Worm (Caenorhabditis elegans) whole organism, early embryonic: ENCODE data around the gene T19H12.15.

ENCODE experiments used
- B0310.2 ChIP-seq: sonication (generic microtip); optimal IDR thresholded peaks from 2 replicates; lab custom pipeline; 2016; ENCODE audit warnings: mild to moderate bottlenecking, missing genetic modification characterization, missing compliant biosample characterization
- aly-1 ChIP-seq: sonication (generic microtip); optimal IDR thresholded peaks from 2 replicates; lab custom pipeline; 2016; ENCODE audit warnings: missing genetic modification characterization, missing compliant biosample characterization
- ama-1 ChIP-seq: fragments of 150-350 bp; optimal IDR thresholded peaks from 2 replicates; lab custom pipeline; 2014
- ceh-13 ChIP-seq: fragments of 200-800 bp; sonication (Bioruptor generic); optimal IDR thresholded peaks from 2 replicates; lab custom pipeline; 2018; ENCODE audit warnings: mild to moderate bottlenecking, missing genetic modification characterization, missing compliant biosample characterization
- ceh-36 ChIP-seq: sonication (generic microtip); optimal IDR thresholded peaks from 2 replicates; lab custom pipeline; 2016; ENCODE audit warnings: missing genetic modification characterization, inconsistent platforms, missing compliant biosample characterization
- flt-1 ChIP-seq: fragments of 200-800 bp; sonication (Bioruptor generic); IDR thresholded peaks from 2 replicates; pipeline ENCODE4 v1.3.6; 2022; ENCODE audit warnings: missing genetic modification characterization, missing compliant biosample characterization
- pes-1 ChIP-seq: fragments of 200-800 bp; sonication (Bioruptor generic); IDR thresholded peaks from 2 replicates; pipeline ENCODE4 v1.3.6; 2022; ENCODE audit warnings: missing genetic modification reagents, missing genetic modification characterization, missing compliant biosample characterization
- scrt-1 ChIP-seq: fragments of 200-800 bp; sonication (Bioruptor generic); IDR thresholded peaks from 2 replicates; pipeline ENCODE4 v1.3.6; 2022; ENCODE audit warnings: missing genetic modification characterization, missing compliant biosample characterization
- tbx-11 ChIP-seq: fragments of 200-800 bp; sonication (Bioruptor generic); IDR thresholded peaks from 2 replicates; pipeline ENCODE4 v1.3.6; 2022; ENCODE audit warnings: missing genetic modification characterization, missing compliant biosample characterization
- tbx-37 ChIP-seq: fragments of 200-800 bp; sonication (Bioruptor generic); conservative IDR thresholded peaks from 2 replicates; pipeline ENCODE4 v1.3.6; 2022; ENCODE audit warnings: missing genetic modification reagents, missing genetic modification characterization, missing compliant biosample characterization

DNA sequence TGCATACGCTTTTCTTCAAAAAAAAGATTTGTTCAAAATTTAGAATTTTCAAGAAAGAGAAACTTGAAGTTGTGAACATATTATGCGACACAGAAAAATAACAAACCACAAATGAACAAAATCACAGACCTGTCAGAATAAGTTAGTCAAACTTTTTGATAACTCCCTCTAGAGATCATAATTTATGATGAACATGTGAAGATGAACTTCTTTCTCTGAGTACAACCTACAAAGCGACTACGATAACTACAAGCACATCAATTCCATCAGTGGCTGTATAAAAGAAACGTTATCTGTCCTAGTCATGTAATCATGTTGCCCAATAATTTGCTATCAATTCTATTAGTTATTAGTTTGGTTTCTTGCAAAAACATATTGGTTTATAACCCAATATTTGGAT is 16.6 kb upstream of the T19H12.15 start, which contains the start of gene ugt-9:
- TF ChIP-seq tbx-11 = no peak
- TF ChIP-seq B0310.2 (tag; lab: Kevin White, UChicago) = no peak
- no peak for TF ChIP-seq ama-1 (lab: Kevin White, UChicago)
- no peak for TF ChIP-seq flt-1 (GFP tag; lab: Robert Waterston, UW)
- no peak for TF ChIP-seq scrt-1 (GFP tag; lab: Robert Waterston, UW)
- no peak for TF ChIP-seq ceh-36
- TF ChIP-seq pes-1 (GFP tag; lab: Robert Waterston, UW) = no peak
- TF ChIP-seq ceh-13 (GFP tag; lab: Kevin White, UChicago) = no peak
- no peak for TF ChIP-seq tbx-37 (GFP tag; lab: Robert Waterston, UW)
- TF ChIP-seq aly-1 (tag; lab: Kevin White, UChicago) = no peak
